Worm (Caenorhabditis elegans) whole organism, L1 larva: ENCODE results near the gene F44B9.5.

ENCODE experiments used
- C16A3.4 ChIP-seq: fragments of 150-350 bp; optimal IDR thresholded peaks from 2 replicates; lab custom pipeline; 2014; ENCODE audit warnings: missing biosample characterization, missing genetic modification characterization
- aha-1 ChIP-seq: fragments of 150-350 bp; optimal IDR thresholded peaks from 2 replicates; lab custom pipeline; 2014; ENCODE audit warnings: missing biosample characterization, missing genetic modification characterization
- alr-1 ChIP-seq: fragments of 200-800 bp; sonication (Bioruptor generic); optimal IDR thresholded peaks from 2 replicates; lab custom pipeline; 2018; ENCODE audit warnings: borderline replicate concordance, mild to moderate bottlenecking, missing genetic modification characterization, missing compliant biosample characterization
- ama-1 ChIP-seq: fragments of 150-350 bp; optimal IDR thresholded peaks from 2 replicates; lab custom pipeline; 2014
- blmp-1 ChIP-seq: fragments of 150-350 bp; optimal IDR thresholded peaks from 2 replicates; lab custom pipeline; 2014; ENCODE audit warnings: missing biosample characterization, missing genetic modification characterization
- dsc-1 ChIP-seq: sonication (generic microtip); optimal IDR thresholded peaks from 2 replicates; lab custom pipeline; 2016; ENCODE audit warnings: mild to moderate bottlenecking, missing genetic modification characterization, missing compliant biosample characterization
- efl-1 ChIP-seq, 4 experiments: fragments of 150-350 bp; optimal IDR thresholded peaks in 3 of 4; peaks in 1 of 4; 1 replicate in 1 of 4; 2 replicates in 3 of 4; lab custom pipeline; 2014; ENCODE audit warnings: missing biosample characterization in 2 of 4, missing genetic modification characterization in 2 of 4, missing genetic modification reagents in 2 of 4
- efl-3 ChIP-seq: fragments of 200-800 bp; sonication (Bioruptor generic); optimal IDR thresholded peaks from 2 replicates; lab custom pipeline; 2018; ENCODE audit warnings: mild to moderate bottlenecking, missing genetic modification characterization, missing compliant biosample characterization
- egl-13 ChIP-seq: sonication (generic microtip); optimal IDR thresholded peaks from 2 replicates; lab custom pipeline; 2016; ENCODE audit warnings: missing genotype, missing genetic modification reagents, missing genetic modification characterization, missing compliant biosample characterization
- egl-27 ChIP-seq, 2 experiments: fragments of 150-350 bp in 1 of 2; sonication (generic microtip); optimal IDR thresholded peaks; 3 replicates each; lab custom pipeline; 2017 to 2018; ENCODE audit warnings: missing biosample characterization in 2 of 2, missing genetic modification characterization in 2 of 2, missing genetic modification reagents in 2 of 2
- elt-2 ChIP-seq: sonication (generic microtip); optimal IDR thresholded peaks from 2 replicates; lab custom pipeline; 2016; ENCODE audit warnings: missing genetic modification characterization, mild to moderate bottlenecking, inconsistent platforms, missing compliant biosample characterization, missing genetic modification reagents
- fkh-8 ChIP-seq: sonication (generic microtip); optimal IDR thresholded peaks from 2 replicates; lab custom pipeline; 2016; ENCODE audit warnings: mild to moderate bottlenecking, missing genetic modification characterization, missing compliant biosample characterization
- hlh-17 ChIP-seq: fragments of 200-800 bp; sonication (Bioruptor generic); optimal IDR thresholded peaks from 2 replicates; lab custom pipeline; 2018; ENCODE audit warnings: missing genetic modification characterization, mild to moderate bottlenecking, missing compliant biosample characterization, moderate library complexity, borderline replicate concordance
- lin-13 ChIP-seq: fragments of 150-350 bp; optimal IDR thresholded peaks from 2 replicates; lab custom pipeline; 2014; ENCODE audit warnings: missing biosample characterization, missing genetic modification reagents, missing genetic modification characterization
- lin-14 ChIP-seq: fragments of 200-800 bp; sonication (Bioruptor generic); optimal IDR thresholded peaks from 2 replicates; lab custom pipeline; 2018; ENCODE audit warnings: mild to moderate bottlenecking, missing genetic modification characterization, moderate library complexity, missing compliant biosample characterization
- lin-15B ChIP-seq: fragments of 150-350 bp; sonication (generic microtip); optimal IDR thresholded peaks from 3 replicates; lab custom pipeline; 2014; ENCODE audit warnings: missing biosample characterization, missing genetic modification characterization
- lin-39 ChIP-seq: fragments of 150-350 bp; optimal IDR thresholded peaks from 2 replicates; lab custom pipeline; 2014; ENCODE audit warnings: missing biosample characterization, missing genetic modification reagents, missing genetic modification characterization
- lsy-2 ChIP-seq, 2 experiments: fragments of 150-350 bp; optimal IDR thresholded peaks; 2 replicates each; lab custom pipeline; 2014; ENCODE audit warnings: missing biosample characterization in 2 of 2, missing genetic modification characterization in 2 of 2
- mab-9 ChIP-seq: fragments of 200-800 bp; sonication (Bioruptor generic); IDR thresholded peaks from 2 replicates; pipeline ENCODE4 v1.3.6; 2022; ENCODE audit warnings: missing genetic modification reagents, missing genetic modification characterization, missing compliant biosample characterization
- nhr-12 ChIP-seq: sonication (generic microtip); optimal IDR thresholded peaks from 2 replicates; lab custom pipeline; 2017; ENCODE audit warnings: missing biosample characterization, missing genetic modification characterization
- nhr-20 ChIP-seq: sonication (generic microtip); optimal IDR thresholded peaks from 2 replicates; lab custom pipeline; 2016; ENCODE audit warnings: mild to moderate bottlenecking, missing genetic modification characterization, missing compliant biosample characterization
- nhr-237 ChIP-seq: fragments of 150-350 bp; optimal IDR thresholded peaks from 2 replicates; lab custom pipeline; 2014; ENCODE audit warnings: missing biosample characterization, missing genetic modification characterization
- nhr-28 ChIP-seq: fragments of 150-350 bp; optimal IDR thresholded peaks from 2 replicates; lab custom pipeline; 2014; ENCODE audit warnings: missing biosample characterization, missing genetic modification characterization
- nhr-47 ChIP-seq: sonication (generic microtip); optimal IDR thresholded peaks from 2 replicates; lab custom pipeline; 2016; ENCODE audit warnings: mild to moderate bottlenecking, missing genetic modification characterization, moderate library complexity, missing compliant biosample characterization
- nhr-77 ChIP-seq: fragments of 150-350 bp; optimal IDR thresholded peaks from 2 replicates; lab custom pipeline; 2014; ENCODE audit warnings: missing biosample characterization, missing genetic modification characterization
- nhr-84 ChIP-seq: sonication (generic microtip); optimal IDR thresholded peaks from 2 replicates; lab custom pipeline; 2017; ENCODE audit warnings: missing biosample characterization, missing genetic modification characterization
- pax-3 ChIP-seq: fragments of 200-800 bp; sonication (Bioruptor generic); optimal IDR thresholded peaks from 2 replicates; lab custom pipeline; 2018; ENCODE audit warnings: mild to moderate bottlenecking, missing genetic modification characterization, moderate library complexity, missing compliant biosample characterization
- pqm-1 ChIP-seq: sonication (generic microtip); optimal IDR thresholded peaks from 3 replicates; lab custom pipeline; 2017; ENCODE audit warnings: missing biosample characterization, missing genetic modification characterization
- snpc-4 ChIP-seq: fragments of 150-350 bp; optimal IDR thresholded peaks from 2 replicates; lab custom pipeline; 2014; ENCODE audit warnings: missing biosample characterization, missing genetic modification characterization
- snu-23 ChIP-seq: sonication (generic microtip); optimal IDR thresholded peaks from 2 replicates; lab custom pipeline; 2016; ENCODE audit warnings: missing genetic modification characterization, missing compliant biosample characterization
- sptf-1 ChIP-seq: fragments of 150-350 bp; optimal IDR thresholded peaks from 2 replicates; lab custom pipeline; 2014; ENCODE audit warnings: missing biosample characterization, missing genetic modification characterization
- swsn-7 ChIP-seq: sonication (generic microtip); optimal IDR thresholded peaks from 2 replicates; lab custom pipeline; 2016; ENCODE audit warnings: missing genetic modification characterization, missing compliant biosample characterization
- unc-30 ChIP-seq: sonication (generic microtip); optimal IDR thresholded peaks from 2 replicates; lab custom pipeline; 2017; ENCODE audit warnings: missing biosample characterization, missing genetic modification characterization
- unc-62 ChIP-seq: fragments of 150-350 bp; optimal IDR thresholded peaks from 2 replicates; lab custom pipeline; 2014; ENCODE audit warnings: missing biosample characterization, missing genetic modification reagents, missing genetic modification characterization
- zag-1 ChIP-seq: fragments of 150-350 bp; optimal IDR thresholded peaks from 2 replicates; lab custom pipeline; 2014; ENCODE audit warnings: missing biosample characterization, missing genetic modification characterization

The F44B9.5 gene

ce11 chrIII:8001557-8001956, 14.8 kb downstream of the F44B9.5 start:
- TF ChIP-seq hlh-17 (no peak), zag-1 (tag; lab: Kevin White, UChicago) (no peak), dsc-1 (tag; lab: Kevin White, UChicago) (peak; percentile 97), efl-1 (optimal IDR thresholded peaks at IDR 0.05; lab: Kevin White, UChicago) (no peak), efl-1 (GFP tag; optimal IDR thresholded peaks at IDR 0.05 in 1 of 2; lab: Kevin White, UChicago) (no peak), unc-30 (no peak), alr-1 (tag; lab: Kevin White, UChicago) (no peak), unc-62 (GFP tag; lab: Kevin White, UChicago) (no peak), nhr-28 (no peak)

ce11 chrIII:7997447-7998046, 18.8 kb downstream of the F44B9.5 start:
- TF ChIP-seq egl-13 (tag; lab: Kevin White, UChicago) (no peak), elt-2 (no peak), lin-14 (GFP tag; lab: Kevin White, UChicago) (no peak), unc-62 (GFP tag; lab: Kevin White, UChicago) (no peak), ama-1 (lab: Kevin White, UChicago) (no peak), unc-30 (no peak)

- TF ChIP-seq snu-23 (GFP tag; lab: Kevin White, UChicago) (no peak), nhr-12 (no peak), fkh-8 (tag; lab: Kevin White, UChicago) (no peak), lin-14 (GFP tag; lab: Kevin White, UChicago) (no peak), efl-1 (optimal IDR thresholded peaks at IDR 0.05; lab: Kevin White, UChicago) (no peak), efl-1 (GFP tag; optimal IDR thresholded peaks at IDR 0.05 in 1 of 2; lab: Kevin White, UChicago) (no peak), dsc-1 (tag; lab: Kevin White, UChicago) (peak; percentile 43), nhr-47 (no peak), egl-27 (tag; optimal IDR thresholded peaks at IDR 0.05; lab: Kevin White, UChicago) (no peak)
Observed at ce11 chrIII:7996353-7996752, 20.0 kb downstream of the F44B9.5 start, which contains the start of gene npr-17. npr-17 (minus strand) TSS chrIII:7996453.

ce11 chrIII:7986585-7987171, 29.7 kb downstream of the F44B9.5 start, which contains the start of gene hrpk-2:
hrpk-2 (plus strand) TSS chrIII:7987121.
- TF ChIP-seq nhr-77 (tag; lab: Kevin White, UChicago) = no peak
- TF ChIP-seq lin-15B (tag; lab: Kevin White, UChicago) = no peak
- no peak for TF ChIP-seq C16A3.4 (tag; lab: Kevin White, UChicago)
- TF ChIP-seq lin-39 (tag; lab: Kevin White, UChicago) = no peak
- TF ChIP-seq, all 84 proteins: peak for 0

- TF ChIP-seq pax-3 (no peak), blmp-1 (no peak), lsy-2 (tag; optimal IDR thresholded peaks at IDR 0.05; lab: Kevin White, UChicago) (no peak), nhr-237 (tag; lab: Kevin White, UChicago) (no peak), mab-9 (no peak), aha-1 (tag; lab: Kevin White, UChicago) (no peak), efl-3 (no peak), snpc-4 (tag; lab: Kevin White, UChicago) (no peak), sptf-1 (tag; lab: Kevin White, UChicago) (no peak), nhr-20 (tag; lab: Kevin White, UChicago) (no peak), swsn-7 (tag; lab: Kevin White, UChicago) (no peak), pqm-1 (tag; lab: Kevin White, UChicago) (no peak), nhr-84 (tag; lab: Kevin White, UChicago) (no peak), lin-13 (GFP tag; lab: Kevin White, UChicago) (no peak)
Observed at ce11 chrIII:7981938-7982337, 34.4 kb downstream of the F44B9.5 start.
